Worm (Caenorhabditis elegans): ENCODE results near the gene str-226.

DNA sequence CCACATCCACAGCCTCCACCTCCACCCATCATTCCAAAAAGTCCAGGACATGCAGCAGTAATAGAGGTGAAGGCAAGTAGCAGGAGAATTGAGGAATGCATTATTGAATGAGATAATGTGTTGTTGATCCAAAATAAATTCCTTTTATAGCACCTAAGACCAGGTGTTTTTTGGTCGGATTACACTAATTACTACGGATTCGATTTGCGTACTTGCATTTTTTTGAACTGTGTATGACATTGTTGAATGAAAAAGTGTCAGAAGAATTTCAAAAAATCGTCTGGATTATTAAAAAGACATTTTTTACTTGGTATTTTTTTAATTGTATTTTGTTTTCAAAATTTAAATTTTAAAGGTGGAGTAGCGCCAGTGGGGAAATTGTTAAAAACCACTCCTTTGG lies 39.3 kb downstream of the str-226 start, which contains the start of gene grl-28:
- TF ChIP-seq nhr-28 (tag; optimal IDR thresholded peaks at IDR 0.05), result no peak
- TF ChIP-seq snpc-4 (tag; optimal IDR thresholded peaks at IDR 0.05), result no peak
- no peak for TF ChIP-seq nhr-12 (tag; optimal IDR thresholded peaks at IDR 0.05)
- TF ChIP-seq lsy-2 (tag; optimal IDR thresholded peaks at IDR 0.05), result no peak
- no peak for TF ChIP-seq sem-2 (GFP tag; optimal IDR thresholded peaks at IDR 0.05)
- no peak for TF ChIP-seq pha-4 (tag; optimal IDR thresholded peaks at IDR 0.05)
- no peak for TF ChIP-seq unc-62 (GFP tag; optimal IDR thresholded peaks at IDR 0.05)

All from whole organism, mixed stage, embryonic.